Fruit fly (Drosophila melanogaster): ENCODE measurements around the gene CG1737.
A peak's percentile ranks its signal among the peaks of the same experiment; 100 is the strongest.

CG1737 gene

dm6 chrX:11390625-11391363 is 40.4 kb downstream of the CG1737 start (continued):
- TF ChIP-seq pum (GFP tag; optimal IDR thresholded peaks at IDR 0.05) (peak; percentile 68), tll (GFP tag; optimal IDR thresholded peaks at IDR 0.05) (no peak), HLH4C (GFP tag; IDR thresholded peaks at IDR 0.05; ENCODE audit: partially characterized antibody) (no peak), Drgx (GFP tag; IDR thresholded peaks at IDR 0.05) (peak; percentile 91), CG12942 (GFP tag; optimal IDR thresholded peaks at IDR 0.05) (peak; percentile 64), dimm (GFP tag; IDR thresholded peaks at IDR 0.05) (peak; percentile 69), CTCF (GFP tag; optimal IDR thresholded peaks at IDR 0.05) (no peak), CG17385 (GFP tag; optimal IDR thresholded peaks at IDR 0.05) (peak; percentile 51), CG13894 (tag; optimal IDR thresholded peaks at IDR 0.05) (peak; percentile 58), CG32532 (GFP tag; IDR thresholded peaks at IDR 0.05) (peak; percentile 93), CG16813 (GFP tag; IDR thresholded peaks at IDR 0.05; ENCODE audit: partially characterized antibody) (no peak), CG11093 (GFP tag; IDR thresholded peaks at IDR 0.05) (peak; percentile 70), Bdp1 (GFP tag; optimal IDR thresholded peaks at IDR 0.05) (peak; percentile 70), Neu2 (GFP tag; optimal IDR thresholded peaks at IDR 0.05; ENCODE audit: borderline replicate concordance) (no peak), Xrp1 (GFP tag; IDR thresholded peaks at IDR 0.05) (peak; percentile 84), Side (GFP tag; optimal IDR thresholded peaks at IDR 0.05) (peak; percentile 61), CG2889 (GFP tag; IDR thresholded peaks at IDR 0.05) (peak; percentile 88), MTF-1 (GFP tag; optimal IDR thresholded peaks at IDR 0.05; ENCODE audit: borderline replicate concordance) (peak; percentile 57), Oli (tag; optimal IDR thresholded peaks at IDR 0.05) (peak; percentile 81), B-H2 (GFP tag; optimal IDR thresholded peaks at IDR 0.05) (no peak), CG7745 (tag; optimal IDR thresholded peaks at IDR 0.05) (no peak), dmrt99B (tag; optimal IDR thresholded peaks at IDR 0.05) (peak; percentile 80), CG17612 (GFP tag; IDR thresholded peaks at IDR 0.05) (peak; percentile 76), CG5180 (GFP tag; optimal IDR thresholded peaks at IDR 0.05) (peak; percentile 70), CG7928 (GFP tag; optimal IDR thresholded peaks at IDR 0.05) (peak; percentile 39), chif (GFP tag; optimal IDR thresholded peaks at IDR 0.05) (peak; percentile 59 to 83), CG5245 (GFP tag; optimal IDR thresholded peaks at IDR 0.05) (peak; percentile 67), inv (GFP tag; IDR thresholded peaks at IDR 0.05; ENCODE audit: partially characterized antibody) (no peak), Atf6 (GFP tag; IDR thresholded peaks at IDR 0.05) (peak; percentile 91), croc (GFP tag; conservative IDR thresholded peaks at IDR 0.05) (peak; percentile 43; the same call in 1 of the 3 replicates), ase (GFP tag; IDR thresholded peaks at IDR 0.05) (peak; percentile 83; the same call in 2 of the 3 replicates), CG10267 (tag; optimal IDR thresholded peaks at IDR 0.05) (peak; percentile 57), sr (GFP tag; IDR thresholded peaks at IDR 0.05) (peak; percentile 57; the same call in 2 of the 3 replicates), lab (GFP tag; optimal IDR thresholded peaks at IDR 0.05) (peak; percentile 88), insv (GFP tag; optimal IDR thresholded peaks at IDR 0.05) (no peak), CG3407 (GFP tag; optimal IDR thresholded peaks at IDR 0.05) (peak; percentile 22), Doc3 (GFP tag; IDR thresholded peaks at IDR 0.05; ENCODE audit: partially characterized antibody) (no peak), repo (GFP tag; optimal IDR thresholded peaks at IDR 0.05) (peak; percentile 29), row (GFP tag; IDR thresholded peaks at IDR 0.05) (peak; percentile 90), crol (GFP tag; IDR thresholded peaks at IDR 0.05) (peak; percentile 41), cato (GFP tag; optimal IDR thresholded peaks at IDR 0.05; ENCODE audit: borderline replicate concordance) (peak; percentile 44), Lim3 (GFP tag; IDR thresholded peaks at IDR 0.05) (peak; percentile 48; the same call in 1 of the 2 replicates), schlank (tag; optimal IDR thresholded peaks at IDR 0.05) (peak; percentile 70), Mrtf (GFP tag; IDR thresholded peaks at IDR 0.05) (peak; percentile 80), zf30C (GFP tag; optimal IDR thresholded peaks at IDR 0.05) (no peak), ranshi (GFP tag; IDR thresholded peaks at IDR 0.05) (peak; percentile 90), Fer1 (GFP tag; optimal IDR thresholded peaks at IDR 0.05) (peak; percentile 69), CG11456 (GFP tag; IDR thresholded peaks at IDR 0.05) (peak; percentile 94)
